Worm (Caenorhabditis elegans): ENCODE data around the gene F49E12.12.

The F49E12.12 gene

DNA sequence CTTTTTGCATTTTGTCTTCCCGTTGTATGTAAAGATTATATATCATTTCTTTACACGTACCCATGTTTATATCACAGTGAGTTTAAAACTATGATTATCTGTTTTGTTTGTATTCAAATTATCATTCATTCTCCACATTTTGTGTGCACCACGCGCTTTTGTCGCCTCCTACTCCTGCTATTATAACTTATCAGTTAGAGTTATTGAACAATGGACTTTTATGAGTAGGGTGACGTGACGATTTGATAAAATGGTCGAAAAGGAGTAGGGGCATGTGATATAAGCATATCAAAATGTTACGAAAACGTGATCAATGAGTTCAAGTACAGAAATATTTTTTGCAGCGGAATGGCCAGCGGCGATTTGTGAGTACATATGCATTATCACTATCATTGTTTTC lies 1.6 kb downstream of the F49E12.12 start:
- TF ChIP-seq dao-5 (tag; optimal IDR thresholded peaks at IDR 0.05) (no peak), him-1 (tag; optimal IDR thresholded peaks at IDR 0.05) (no peak), W03F9.2 (tag; optimal IDR thresholded peaks at IDR 0.05) (no peak)

DNA sequence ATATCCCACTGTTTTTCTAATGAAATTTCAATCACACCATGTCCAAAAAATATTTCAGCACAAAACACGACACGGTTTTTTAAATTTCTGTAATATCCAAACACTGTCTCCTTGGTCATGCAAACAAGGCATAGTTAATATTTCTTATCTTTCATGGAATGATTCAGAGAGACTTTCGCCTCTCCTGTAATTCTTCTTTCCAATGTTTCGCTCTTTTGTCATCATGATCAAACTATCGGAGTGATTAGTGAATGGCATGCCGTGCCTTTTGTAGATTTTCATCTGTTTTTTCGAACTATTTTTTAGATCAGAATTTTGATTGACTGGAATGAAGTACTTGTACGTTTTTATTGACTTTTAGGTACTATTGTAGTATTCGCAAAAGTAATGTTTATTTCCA lies 3.0 kb downstream of the F49E12.12 start:
- TF ChIP-seq dao-5 (tag; optimal IDR thresholded peaks at IDR 0.05) (no peak), him-1 (tag; optimal IDR thresholded peaks at IDR 0.05) (no peak), W03F9.2 (tag; optimal IDR thresholded peaks at IDR 0.05) (no peak)

- TF ChIP-seq him-1 (tag; optimal IDR thresholded peaks at IDR 0.05) (no peak), dao-5 (tag; optimal IDR thresholded peaks at IDR 0.05) (no peak), W03F9.2 (tag; optimal IDR thresholded peaks at IDR 0.05) (no peak)
Measured at ce11 chrII:8385561-8385960, 4.3 kb downstream of the F49E12.12 start.

DNA sequence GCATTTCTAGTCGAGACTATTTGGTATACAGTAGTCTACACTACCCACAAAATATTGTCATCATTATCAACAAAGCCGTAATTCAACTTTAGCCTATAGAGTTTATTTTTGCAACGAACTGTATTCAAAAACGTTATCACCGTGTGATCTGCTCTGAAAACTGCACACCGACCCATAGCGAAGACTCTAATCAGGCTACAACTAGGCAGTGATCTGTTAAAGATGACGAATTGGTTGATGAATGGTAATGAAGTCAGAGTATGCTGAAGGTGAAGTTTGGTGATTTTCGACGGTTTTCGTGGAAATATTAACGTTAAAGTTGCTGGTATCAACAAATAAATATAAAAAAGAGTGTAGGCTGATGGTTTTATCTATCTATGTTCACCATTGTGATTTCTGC lies 5.6 kb downstream of the F49E12.12 start:
- TF ChIP-seq W03F9.2 (tag; optimal IDR thresholded peaks at IDR 0.05) (no peak), dao-5 (tag; optimal IDR thresholded peaks at IDR 0.05) (no peak), him-1 (tag; optimal IDR thresholded peaks at IDR 0.05) (no peak)

- TF ChIP-seq dao-5 (tag; optimal IDR thresholded peaks at IDR 0.05) (no peak), him-1 (tag; optimal IDR thresholded peaks at IDR 0.05) (no peak), W03F9.2 (tag; optimal IDR thresholded peaks at IDR 0.05) (no peak)
Measured at ce11 chrII:8388001-8388513, 6.8 kb downstream of the F49E12.12 start, which contains the start of gene drd-1. Gene drd-1 (plus strand): TSS chrII:8388051.

- TF ChIP-seq W03F9.2 (tag; optimal IDR thresholded peaks at IDR 0.05) (no peak), dao-5 (tag; optimal IDR thresholded peaks at IDR 0.05) (no peak), him-1 (tag; optimal IDR thresholded peaks at IDR 0.05) (no peak)
Measured at ce11 chrII:8390751-8391150, 9.5 kb downstream of the F49E12.12 start, which contains the start of gene F49E12.10. Gene F49E12.10 (plus strand): TSS chrII:8391051.

- no peak for TF ChIP-seq him-1 (tag; optimal IDR thresholded peaks at IDR 0.05)
- no peak for TF ChIP-seq dao-5 (tag; optimal IDR thresholded peaks at IDR 0.05)
- no peak for TF ChIP-seq W03F9.2 (tag; optimal IDR thresholded peaks at IDR 0.05)
Measured at ce11 chrII:8392215-8392614, 10.9 kb downstream of the F49E12.12 start.

- no peak for TF ChIP-seq dao-5 (tag; optimal IDR thresholded peaks at IDR 0.05)
- no peak for TF ChIP-seq W03F9.2 (tag; optimal IDR thresholded peaks at IDR 0.05)
- TF ChIP-seq him-1 (tag; optimal IDR thresholded peaks at IDR 0.05) = no peak
Measured at ce11 chrII:8394205-8394604, 12.9 kb downstream of the F49E12.12 start, which contains the start of gene F49E12.8. Gene F49E12.8 (minus strand): TSS chrII:8394305.

DNA sequence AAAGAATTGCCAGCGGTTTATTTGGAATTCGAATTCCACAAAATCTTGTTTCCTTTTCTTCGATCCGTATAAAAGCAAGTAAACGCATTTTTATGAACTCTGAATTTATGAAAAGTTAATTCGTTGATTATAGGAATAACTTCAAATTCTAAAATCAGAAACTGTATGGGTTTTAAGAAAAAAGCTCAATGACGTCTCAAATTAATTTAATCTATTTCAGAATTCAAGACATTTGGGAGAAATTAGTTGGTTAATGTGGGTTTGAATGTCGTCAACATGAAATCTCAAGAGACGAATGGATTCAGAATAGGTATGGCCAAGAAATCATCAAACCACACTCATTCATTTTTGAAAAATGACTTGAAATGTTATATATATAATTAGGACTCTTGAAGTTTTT lies 14.7 kb downstream of the F49E12.12 start, which contains the start of gene F49E12.7:
TSS of gene F49E12.7 (minus strand) at position 101 of the 400 bp plus-strand sequence.
- TF ChIP-seq dao-5 (tag; optimal IDR thresholded peaks at IDR 0.05) (no peak), him-1 (tag; optimal IDR thresholded peaks at IDR 0.05) (no peak), W03F9.2 (tag; optimal IDR thresholded peaks at IDR 0.05) (no peak)

- TF ChIP-seq W03F9.2 (tag; optimal IDR thresholded peaks at IDR 0.05) = no peak
- TF ChIP-seq him-1 (tag; optimal IDR thresholded peaks at IDR 0.05) = no peak
- TF ChIP-seq dao-5 (tag; optimal IDR thresholded peaks at IDR 0.05) = no peak
Measured at ce11 chrII:8399064-8399463, 17.8 kb downstream of the F49E12.12 start, which contains the start of gene dod-23. Gene dod-23 (minus strand): TSS chrII:8399164.

DNA sequence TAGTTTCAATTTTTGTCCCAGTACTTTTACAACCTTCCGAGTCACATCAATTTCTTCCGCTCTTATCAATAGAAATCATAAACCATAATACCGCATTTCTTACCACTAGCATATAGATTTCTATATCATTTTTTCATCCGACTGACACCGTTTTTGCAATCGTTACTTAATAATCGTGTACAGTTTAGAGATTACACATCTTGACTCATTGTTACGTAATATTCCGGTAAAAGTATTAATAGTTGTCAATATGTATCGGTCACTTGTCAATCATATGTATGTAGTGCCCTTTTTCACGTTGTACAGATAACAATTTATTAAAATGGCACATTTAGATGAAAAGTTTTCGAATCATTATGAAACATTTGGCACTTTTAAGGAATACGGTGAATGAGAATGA lies 18.7 kb downstream of the F49E12.12 start:
- TF ChIP-seq W03F9.2 (tag; optimal IDR thresholded peaks at IDR 0.05) (no peak), dao-5 (tag; optimal IDR thresholded peaks at IDR 0.05) (no peak), him-1 (tag; optimal IDR thresholded peaks at IDR 0.05) (no peak)

- TF ChIP-seq W03F9.2 (tag; optimal IDR thresholded peaks at IDR 0.05) (no peak), dao-5 (tag; optimal IDR thresholded peaks at IDR 0.05) (no peak), him-1 (tag; optimal IDR thresholded peaks at IDR 0.05) (no peak)
Measured at ce11 chrII:8404748-8405147, 23.5 kb downstream of the F49E12.12 start, which contains the start of gene skpo-1. Gene skpo-1 (minus strand): TSS chrII:8404848.

DNA sequence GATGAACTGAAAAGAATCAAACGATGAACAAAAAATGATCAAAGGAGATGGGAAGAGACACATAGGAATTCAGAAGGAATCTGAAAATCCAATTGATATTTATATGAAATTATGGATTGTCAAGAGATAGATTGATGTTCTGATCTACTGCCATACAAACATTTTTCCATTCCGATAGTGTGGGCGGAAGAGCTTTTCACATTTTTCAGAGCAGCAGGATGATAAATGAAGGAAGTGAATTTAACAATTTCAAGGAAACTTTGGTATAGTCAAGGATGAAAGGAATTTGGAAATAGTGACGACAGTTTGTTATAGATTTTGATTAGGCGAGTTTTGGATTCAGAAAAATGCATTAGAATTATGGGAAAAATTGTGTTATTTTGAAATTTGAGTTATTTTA lies 24.0 kb downstream of the F49E12.12 start, which contains the start of gene ubc-24:
TSS of gene ubc-24 (plus strand) at position 301 of the 400 bp plus-strand sequence.
- no peak for TF ChIP-seq W03F9.2 (tag; optimal IDR thresholded peaks at IDR 0.05)
- no peak for TF ChIP-seq him-1 (tag; optimal IDR thresholded peaks at IDR 0.05)
- TF ChIP-seq dao-5 (tag; optimal IDR thresholded peaks at IDR 0.05) = no peak

DNA sequence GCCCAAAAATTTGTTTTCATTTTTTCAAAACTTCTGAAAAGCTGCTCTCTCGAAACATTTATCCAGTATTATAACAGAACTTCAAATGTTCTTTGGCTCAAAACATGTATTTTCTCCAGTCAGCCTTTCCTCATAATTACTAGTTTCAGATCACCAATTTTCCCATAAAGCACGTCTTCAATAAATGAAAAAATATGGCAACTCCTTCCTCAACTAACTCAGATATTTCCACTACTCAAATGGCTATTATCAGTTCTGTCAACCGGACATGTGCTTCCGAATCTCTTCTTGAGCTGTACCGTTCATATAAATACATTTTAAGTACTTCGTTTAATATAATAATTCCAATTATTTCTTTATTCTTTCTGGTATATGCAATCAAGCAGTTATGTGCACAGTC lies 26.2 kb downstream of the F49E12.12 start, which contains the start of gene sra-13:
TSS of gene sra-13 (plus strand) at position 195 of the 400 bp plus-strand sequence.
- TF ChIP-seq him-1 (tag; optimal IDR thresholded peaks at IDR 0.05) (no peak), W03F9.2 (tag; optimal IDR thresholded peaks at IDR 0.05) (no peak), dao-5 (tag; optimal IDR thresholded peaks at IDR 0.05) (no peak)

ce11 chrII:8409538-8409937 lies 28.2 kb downstream of the F49E12.12 start:
- TF ChIP-seq dao-5 (tag; optimal IDR thresholded peaks at IDR 0.05) = no peak
- no peak for TF ChIP-seq him-1 (tag; optimal IDR thresholded peaks at IDR 0.05)
- no peak for TF ChIP-seq W03F9.2 (tag; optimal IDR thresholded peaks at IDR 0.05)
